Worm (Caenorhabditis elegans) whole organism, young adult: ENCODE data around the gene ech-2.

Experiments
- K11D2.4 ChIP-seq: fragments of 200-800 bp; sonication (Bioruptor generic); IDR thresholded peaks from 2 replicates; pipeline ENCODE4 v1.3.6; 2022; ENCODE audit warnings: missing genetic modification reagents, missing genetic modification characterization, missing compliant biosample characterization
- Y53G8AR.9 ChIP-seq: fragments of 200-800 bp; sonication (Bioruptor generic); conservative IDR thresholded peaks from 2 replicates; pipeline ENCODE4 v1.3.6; 2022; ENCODE audit warnings: missing genetic modification reagents, missing genetic modification characterization, missing compliant biosample characterization
- atf-7 ChIP-seq: sonication (generic microtip); optimal IDR thresholded peaks from 2 replicates; lab custom pipeline; 2017; ENCODE audit warnings: mild to moderate bottlenecking, missing genetic modification characterization, missing compliant biosample characterization
- attf-3 ChIP-seq: fragments of 200-800 bp; sonication (Bioruptor generic); conservative IDR thresholded peaks from 2 replicates; pipeline ENCODE4 v1.3.6; 2022; ENCODE audit warnings: missing genetic modification reagents, missing genetic modification characterization, missing compliant biosample characterization
- attf-6 ChIP-seq: fragments of 200-800 bp; sonication (Bioruptor generic); IDR thresholded peaks from 2 replicates; pipeline ENCODE4 v1.3.6; 2022; ENCODE audit warnings: missing genetic modification reagents, missing genetic modification characterization, missing compliant biosample characterization
- ceh-91 ChIP-seq: fragments of 200-800 bp; sonication (Bioruptor generic); IDR thresholded peaks from 2 replicates; pipeline ENCODE4 v1.3.6; 2022; ENCODE audit warnings: missing genetic modification reagents, missing genetic modification characterization, missing compliant biosample characterization
- dpff-1 ChIP-seq: sonication (generic microtip); optimal IDR thresholded peaks from 2 replicates; lab custom pipeline; 2017; ENCODE audit warnings: mild to moderate bottlenecking, missing genetic modification characterization, missing compliant biosample characterization
- dpl-1 ChIP-seq: fragments of 150-350 bp; optimal IDR thresholded peaks from 2 replicates; lab custom pipeline; 2014; ENCODE audit warnings: missing biosample characterization, missing genetic modification reagents, missing genetic modification characterization
- efl-1 ChIP-seq: fragments of 150-350 bp; optimal IDR thresholded peaks from 2 replicates; lab custom pipeline; 2014; ENCODE audit warnings: missing biosample characterization, missing genetic modification reagents, missing genetic modification characterization
- egl-18 ChIP-seq: fragments of 200-800 bp; sonication (Bioruptor generic); IDR thresholded peaks from 2 replicates; pipeline ENCODE4 v1.3.6; 2022; ENCODE audit warnings: missing genetic modification reagents, missing genetic modification characterization, missing compliant biosample characterization
- lin-35 ChIP-seq, 3 experiments: fragments of 150-350 bp in 2 of 3; sonication (generic microtip) in 1 of 3; optimal IDR thresholded peaks; 2 replicates each; lab custom pipeline; 2014 to 2018; ENCODE audit warnings: missing biosample characterization in 3 of 3, missing genetic modification characterization in 3 of 3, missing genetic modification reagents in 3 of 3
- lin-40 ChIP-seq: sonication (generic microtip); optimal IDR thresholded peaks from 2 replicates; lab custom pipeline; 2016; ENCODE audit warnings: missing genetic modification characterization, mild to moderate bottlenecking, missing compliant biosample characterization, missing genotype, missing genetic modification reagents
- lin-54 ChIP-seq: fragments of 200-800 bp; sonication (Bioruptor generic); optimal IDR thresholded peaks from 2 replicates; lab custom pipeline; 2018; ENCODE audit warnings: mild to moderate bottlenecking, missing genetic modification characterization, missing compliant biosample characterization
- lsl-1 ChIP-seq: fragments of 200-800 bp; sonication (Bioruptor generic); optimal IDR thresholded peaks from 2 replicates; lab custom pipeline; 2018; ENCODE audit warnings: mild to moderate bottlenecking, missing genetic modification characterization, moderate library complexity, missing compliant biosample characterization
- madf-3 ChIP-seq: fragments of 200-800 bp; sonication (Bioruptor generic); IDR thresholded peaks from 2 replicates; pipeline ENCODE4 v1.3.6; 2022; ENCODE audit warnings: missing genetic modification reagents, missing genetic modification characterization, missing compliant biosample characterization
- madf-6 ChIP-seq: fragments of 200-800 bp; sonication (Bioruptor generic); IDR thresholded peaks from 2 replicates; pipeline ENCODE4 v1.3.6; 2022; ENCODE audit warnings: missing genetic modification reagents, missing genetic modification characterization, missing compliant biosample characterization
- mcd-1 ChIP-seq: fragments of 200-800 bp; sonication (Bioruptor generic); IDR thresholded peaks from 2 replicates; pipeline ENCODE4 v1.3.6; 2022; ENCODE audit warnings: missing genetic modification reagents, missing genetic modification characterization, missing compliant biosample characterization
- mes-4 ChIP-seq: sonication (generic microtip); optimal IDR thresholded peaks from 2 replicates; lab custom pipeline; 2016; ENCODE audit warnings: missing genotype, missing genetic modification characterization, missing compliant biosample characterization
- nhr-80 ChIP-seq: sonication (generic microtip); optimal IDR thresholded peaks from 2 replicates; lab custom pipeline; 2016; ENCODE audit warnings: missing genetic modification characterization, missing compliant biosample characterization
- pha-4 ChIP-seq: fragments of 150-350 bp; sonication (generic microtip); optimal IDR thresholded peaks from 2 replicates; lab custom pipeline; 2014; ENCODE audit warnings: missing biosample characterization, missing genetic modification reagents, missing genetic modification characterization
- sea-2 ChIP-seq: fragments of 200-800 bp; sonication (Bioruptor generic); IDR thresholded peaks from 2 replicates; pipeline ENCODE4 v1.3.6; 2022; ENCODE audit warnings: missing genetic modification characterization, missing compliant biosample characterization
- snpc-1.1 ChIP-seq: sonication (generic microtip); optimal IDR thresholded peaks from 2 replicates; lab custom pipeline; 2017; ENCODE audit warnings: missing genetic modification characterization, mild to moderate bottlenecking, missing compliant biosample characterization, antibody characterized with exemption, moderate library complexity, missing genotype, missing genetic modification reagents; ENCODE audit not compliant: insufficient read depth
- snpc-4 ChIP-seq, 5 experiments: fragments of 150-350 bp in 1 of 5; sonication (generic microtip) in 4 of 5; optimal IDR thresholded peaks; 2 replicates each; lab custom pipeline; 2014 to 2018; ENCODE audit warnings: missing genetic modification characterization in 5 of 5, missing biosample characterization in 3 of 5, antibody characterized with exemption in 2 of 5, mild to moderate bottlenecking in 2 of 5, missing compliant biosample characterization in 2 of 5, missing genotype in 2 of 5, moderate library complexity in 2 of 5, missing genetic modification reagents in 1 of 5
- somi-1 ChIP-seq: fragments of 200-800 bp; sonication (Bioruptor generic); optimal IDR thresholded peaks from 2 replicates; lab custom pipeline; 2018; ENCODE audit warnings: mild to moderate bottlenecking, missing genetic modification characterization, missing compliant biosample characterization
- tlf-1 ChIP-seq: fragments of 200-800 bp; sonication (Bioruptor generic); optimal IDR thresholded peaks from 2 replicates; lab custom pipeline; 2018; ENCODE audit warnings: mild to moderate bottlenecking, missing genetic modification characterization, missing compliant biosample characterization
- unc-62 ChIP-seq: fragments of 150-350 bp; optimal IDR thresholded peaks from 2 replicates; lab custom pipeline; 2014; ENCODE audit warnings: missing biosample characterization, missing genetic modification reagents, missing genetic modification characterization
- ztf-26 ChIP-seq: sonication (generic microtip); optimal IDR thresholded peaks from 2 replicates; lab custom pipeline; 2017; ENCODE audit warnings: missing genetic modification characterization, missing compliant biosample characterization

Gene ech-2

DNA sequence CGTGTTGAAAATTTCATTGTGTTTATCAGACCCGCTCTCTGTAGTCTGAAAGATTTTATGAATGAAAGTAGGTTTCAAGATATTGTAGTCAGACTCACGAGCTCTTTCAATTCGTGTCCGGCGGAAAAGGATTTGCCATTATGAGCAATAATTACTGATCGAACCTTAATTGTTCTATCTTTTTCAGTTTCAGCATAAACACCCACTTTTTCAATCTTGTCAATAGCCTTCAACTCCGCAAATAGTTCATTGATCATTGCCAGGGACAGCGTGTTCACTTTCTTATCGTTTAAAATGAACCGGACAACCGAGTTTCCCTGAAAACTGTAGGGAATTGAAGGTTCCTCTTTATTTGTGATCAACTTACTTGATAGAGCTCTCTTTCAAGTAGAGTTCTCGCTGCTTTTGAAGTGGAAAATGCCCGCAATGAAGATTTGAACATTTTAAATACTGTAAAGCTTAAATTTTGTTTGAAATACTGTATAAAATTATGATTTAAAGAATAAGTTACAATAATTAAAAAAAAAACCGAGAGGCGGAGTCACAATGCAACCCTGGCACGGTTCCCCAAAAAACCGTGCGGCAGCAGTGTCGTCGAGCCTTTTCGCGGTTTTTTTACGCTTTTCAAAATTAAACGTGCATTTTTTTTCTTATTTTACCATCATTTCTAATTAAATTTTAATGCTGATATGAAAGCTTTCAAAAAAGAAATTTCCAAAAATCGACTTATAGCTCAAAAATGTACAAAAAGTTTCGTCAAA is at the start of gene ech-2:
Gene ech-2 (minus strand): TSS at position 452 of the 761 bp plus-strand sequence.
- TF ChIP-seq lsl-1 (GFP tag; lab: Kevin White, UChicago) (peak; percentile 27), attf-6 (GFP tag; lab: Robert Waterston, UW) (no peak), mcd-1 (GFP tag; lab: Robert Waterston, UW) (peak; percentile 45), efl-1 (GFP tag; lab: Kevin White, UChicago) (peak; percentile 66), pha-4 (tag; lab: Kevin White, UChicago) (no peak), snpc-4 (GFP tag; optimal IDR thresholded peaks at IDR 0.05; lab: Kevin White, UChicago) (peak; percentile 34), snpc-4 (tag; optimal IDR thresholded peaks at IDR 0.05; lab: Kevin White, UChicago) (peak in 1 of 4 experiments; percentile 68), sea-2 (GFP tag; lab: Robert Waterston, UW) (no peak), madf-6 (GFP tag; lab: Robert Waterston, UW) (peak; percentile 41; the same call in 1 of the 2 replicates), Y53G8AR.9 (no peak), attf-3 (GFP tag; lab: Robert Waterston, UW) (no peak), snpc-1.1 (tag; lab: Kevin White, UChicago) (no peak), dpff-1 (tag; lab: Kevin White, UChicago) (no peak), lin-35 (GFP tag; optimal IDR thresholded peaks at IDR 0.05; lab: Kevin White, UChicago) (peak in 1 of 3 experiments; percentile 31), lin-54 (peak; percentile 7), nhr-80 (tag; lab: Kevin White, UChicago) (no peak), dpl-1 (GFP tag; lab: Kevin White, UChicago) (peak; percentile 3)

DNA sequence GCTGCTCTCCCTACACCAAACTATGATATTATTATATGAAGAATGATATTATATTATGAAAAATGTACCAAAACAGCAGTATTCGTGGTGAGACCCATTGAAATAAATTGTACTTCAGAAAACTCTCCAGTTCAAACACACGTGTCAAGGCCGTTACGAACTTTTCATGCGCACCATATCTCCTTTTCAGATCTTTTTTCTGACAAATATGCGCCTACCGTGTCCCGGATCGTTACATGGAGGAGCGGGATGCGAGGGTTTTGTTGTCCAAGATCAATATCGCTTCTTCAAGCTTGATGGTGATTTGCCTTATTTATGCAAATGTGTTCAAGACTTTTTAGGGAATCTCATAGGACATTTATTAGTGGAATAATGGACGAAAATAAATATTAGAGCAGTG is 47.5 kb upstream of the ech-2 start:
- TF ChIP-seq mes-4 (tag; lab: Kevin White, UChicago) (no peak), K11D2.4 (GFP tag; lab: Robert Waterston, UW) (no peak), lin-35 (GFP tag; optimal IDR thresholded peaks at IDR 0.05; lab: Kevin White, UChicago) (no peak)

DNA sequence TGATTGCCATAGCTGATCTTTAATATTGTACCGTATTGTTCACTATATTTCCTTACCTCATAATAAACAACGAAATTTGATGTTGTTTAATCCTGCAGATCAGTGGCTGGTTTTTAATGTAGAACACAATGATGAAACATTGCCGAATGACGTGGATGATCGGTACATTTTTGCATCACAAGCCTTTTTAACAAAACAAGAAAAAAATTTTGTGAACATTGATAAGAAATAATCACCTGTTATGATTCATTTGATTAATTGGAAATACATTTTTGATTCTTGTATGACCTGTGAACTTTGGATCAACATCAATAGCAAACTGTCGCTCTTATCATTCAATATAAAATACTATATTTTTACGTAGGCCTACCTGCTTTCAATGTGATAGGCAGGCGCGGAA is 46.7 kb upstream of the ech-2 start:
- no peak for TF ChIP-seq tlf-1 (GFP tag; lab: Kevin White, UChicago)
- TF ChIP-seq madf-3, result no peak
- no peak for TF ChIP-seq Y53G8AR.9
- no peak for TF ChIP-seq atf-7
- no peak for TF ChIP-seq lin-40 (tag; lab: Kevin White, UChicago)
- peak; percentile 1 for TF ChIP-seq nhr-80 (tag; lab: Kevin White, UChicago)
- no peak for TF ChIP-seq madf-6 (GFP tag; lab: Robert Waterston, UW)
- TF ChIP-seq, all 124 proteins: peak for 1

DNA sequence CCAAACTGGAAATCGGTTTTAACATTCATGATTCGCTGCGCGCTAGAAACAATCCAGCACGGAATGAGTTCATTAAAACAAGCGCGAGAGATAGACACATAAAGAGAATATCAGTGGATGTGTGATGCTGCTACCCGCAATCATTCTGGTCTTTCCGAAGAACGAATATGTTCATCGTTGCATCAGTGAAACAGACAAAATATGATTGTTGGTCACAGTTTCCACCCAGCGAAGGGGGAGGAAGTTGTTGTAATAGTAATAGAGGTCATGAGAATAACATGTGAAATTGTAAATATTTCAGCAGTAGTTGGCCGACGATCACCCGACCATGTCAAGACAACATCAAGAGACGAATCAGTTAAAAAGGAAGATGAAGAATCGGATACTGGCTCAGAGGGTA is 45.1 kb upstream of the ech-2 start:
- TF ChIP-seq ceh-91 (GFP tag; lab: Robert Waterston, UW) (no peak), ztf-26 (tag; lab: Kevin White, UChicago) (peak; percentile 30)

DNA sequence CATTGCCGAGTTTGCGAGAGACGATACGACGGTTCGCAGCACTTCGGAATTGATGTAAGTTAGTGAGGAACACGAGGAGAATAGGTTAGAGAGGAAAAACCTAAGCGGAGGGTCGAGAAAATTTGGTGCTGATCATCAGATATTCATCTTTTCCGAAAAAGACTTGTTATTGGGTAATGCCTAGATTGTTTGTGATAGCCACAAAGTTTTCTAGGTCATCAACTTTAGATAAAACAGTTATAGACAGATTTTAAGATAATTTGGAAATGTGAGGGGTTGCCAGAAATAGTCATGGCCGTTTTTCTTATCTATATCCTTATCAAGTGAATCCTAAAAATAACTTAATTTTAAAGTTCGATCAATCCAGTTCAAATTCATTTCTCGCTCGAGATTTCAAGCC is 44.2 kb upstream of the ech-2 start:
- TF ChIP-seq unc-62 (GFP tag; lab: Kevin White, UChicago), result no peak
- TF ChIP-seq pha-4 (tag; lab: Kevin White, UChicago), result no peak

DNA sequence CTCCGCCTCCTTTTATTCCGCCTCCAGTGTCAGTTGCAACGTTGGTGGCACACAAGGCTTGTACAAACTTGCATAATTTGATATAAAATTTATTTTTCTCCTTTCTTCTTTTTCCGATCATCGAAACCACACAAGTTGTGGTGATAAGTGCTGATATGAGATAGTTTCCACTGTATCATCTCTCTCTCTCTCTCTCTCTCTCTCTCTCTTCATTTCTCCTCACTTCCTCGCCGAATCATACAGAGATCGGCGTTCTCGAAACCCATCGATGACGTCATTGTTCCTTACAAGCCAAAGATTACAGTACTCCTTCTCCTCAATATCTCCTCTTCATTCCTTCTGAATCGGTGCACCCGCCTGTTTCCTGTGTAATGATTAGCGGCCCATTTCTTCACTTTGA is 43.2 kb upstream of the ech-2 start, which contains the start of gene nhr-43:
Gene nhr-43 (plus strand): TSS at position 233 of the 400 bp plus-strand sequence.
- peak; percentile 29 for TF ChIP-seq atf-7
- TF ChIP-seq ztf-26 (tag; lab: Kevin White, UChicago), result peak; percentile 6
- TF ChIP-seq egl-18, result no peak
- TF ChIP-seq somi-1 (GFP tag; lab: Kevin White, UChicago), result peak; percentile 44
